Fruit fly (Drosophila melanogaster) whole organism, embryonic: Measurements from ENCODE around the gene CG1440.

ENCODE experiments used
- Bgb ChIP-seq: fragments of 200-800 bp; sonication (Bioruptor generic); IDR thresholded peaks from 2 replicates; pipeline ENCODE4 v1.3.6; 2022; ENCODE audit warnings: missing biosample characterization, missing genetic modification characterization; ENCODE audit not compliant: partially characterized antibody
- Bteb2 ChIP-seq: fragments of 200-800 bp; sonication (Bioruptor generic); optimal IDR thresholded peaks from 2 replicates; lab custom pipeline; 2016; ENCODE audit warnings: missing biosample characterization, missing genetic modification characterization
- CG10321 ChIP-seq: fragments of 200-800 bp; sonication (Bioruptor generic); IDR thresholded peaks from 2 replicates; pipeline ENCODE4 v1.3.6; 2022; ENCODE audit warnings: missing biosample characterization, missing genetic modification characterization
- CG11093 ChIP-seq: fragments of 200-800 bp; sonication (Bioruptor generic); IDR thresholded peaks from 3 replicates; pipeline ENCODE4 v1.3.6; 2022; ENCODE audit warnings: missing biosample characterization, missing genetic modification characterization
- CG12391 ChIP-seq: fragments of 200-800 bp; sonication (Bioruptor generic); optimal IDR thresholded peaks from 3 replicates; lab custom pipeline; 2018; ENCODE audit warnings: missing biosample characterization, mild to moderate bottlenecking, missing genetic modification characterization, moderate library complexity
- CG14667 ChIP-seq: fragments of 200-800 bp; sonication (Bioruptor generic); IDR thresholded peaks from 2 replicates; pipeline ENCODE4 v1.3.6; 2022; ENCODE audit warnings: missing biosample characterization, missing genetic modification characterization
- CG17385 ChIP-seq: fragments of 200-800 bp; sonication (Bioruptor generic); optimal IDR thresholded peaks from 3 replicates; lab custom pipeline; 2018; ENCODE audit warnings: missing biosample characterization, mild to moderate bottlenecking, missing genetic modification characterization
- CG32767 ChIP-seq: fragments of 200-800 bp; sonication (Bioruptor generic); IDR thresholded peaks from 2 replicates; pipeline ENCODE4 v1.3.6; 2022; ENCODE audit warnings: missing biosample characterization, missing genetic modification characterization
- CG34224 ChIP-seq: fragments of 200-800 bp; sonication (Bioruptor generic); IDR thresholded peaks from 3 replicates; pipeline ENCODE4 v1.3.6; 2022; ENCODE audit warnings: missing biosample characterization, missing genetic modification characterization; ENCODE audit not compliant: partially characterized antibody
- CG34376 ChIP-seq: fragments of 200-800 bp; sonication (Bioruptor generic); optimal IDR thresholded peaks from 2 replicates; lab custom pipeline; 2018; ENCODE audit warnings: missing biosample characterization, mild to moderate bottlenecking, missing genetic modification characterization
- CG3995 ChIP-seq: fragments of 200-800 bp; sonication (Bioruptor generic); optimal IDR thresholded peaks from 3 replicates; lab custom pipeline; 2016; ENCODE audit warnings: missing biosample characterization, missing genetic modification characterization
- CG43689 ChIP-seq: fragments of 200-800 bp; sonication (Bioruptor generic); IDR thresholded peaks from 2 replicates; pipeline ENCODE4 v1.3.6; 2022; ENCODE audit warnings: missing biosample characterization, missing genetic modification characterization
- CG5180 ChIP-seq: fragments of 200-800 bp; sonication (Bioruptor generic); optimal IDR thresholded peaks from 3 replicates; lab custom pipeline; 2017; ENCODE audit warnings: missing biosample characterization, missing genetic modification characterization, mild to moderate bottlenecking, moderate library complexity, missing genetic modification reagents
- CG6254 ChIP-seq: fragments of 200-800 bp; sonication (Bioruptor generic); optimal IDR thresholded peaks from 3 replicates; lab custom pipeline; 2017; ENCODE audit warnings: mild to moderate bottlenecking, missing biosample characterization, missing genetic modification reagents, missing genetic modification characterization
- CG7556 ChIP-seq: fragments of 200-800 bp; sonication (Bioruptor generic); optimal IDR thresholded peaks from 2 replicates; lab custom pipeline; 2017; ENCODE audit warnings: missing biosample characterization, mild to moderate bottlenecking, missing genetic modification characterization
- CG8359 ChIP-seq: fragments of 200-800 bp; sonication (Bioruptor generic); optimal IDR thresholded peaks from 2 replicates; lab custom pipeline; 2017; ENCODE audit warnings: missing biosample characterization, mild to moderate bottlenecking, missing genetic modification characterization, borderline replicate concordance
- CG9437 ChIP-seq: fragments of 200-800 bp; sonication (Bioruptor generic); optimal IDR thresholded peaks from 2 replicates; lab custom pipeline; 2018; ENCODE audit warnings: missing biosample characterization, mild to moderate bottlenecking, missing genetic modification characterization
- Camta ChIP-seq: fragments of 200-800 bp; sonication (Bioruptor generic); optimal IDR thresholded peaks from 2 replicates; lab custom pipeline; 2016; ENCODE audit warnings: missing biosample characterization, missing genetic modification characterization
- Dp ChIP-seq: fragments of 200-800 bp; sonication (Bioruptor generic); optimal IDR thresholded peaks from 2 replicates; lab custom pipeline; 2018; ENCODE audit warnings: missing biosample characterization, mild to moderate bottlenecking, missing genetic modification characterization, moderate library complexity
- Eip74EF ChIP-seq, 2 experiments: fragments of 200-800 bp in 1 of 2; fragments of >200 bp in 1 of 2; sonication (Bioruptor generic) in 1 of 2; optimal IDR thresholded peaks; 2 replicates each; lab custom pipeline; 2017 to 2019; ENCODE audit warnings: missing biosample characterization in 2 of 2, missing genetic modification characterization in 2 of 2, mild to moderate bottlenecking in 1 of 2, moderate library complexity in 1 of 2
- Ets65A ChIP-seq: fragments of 200-800 bp; sonication (Bioruptor generic); peaks from one replicate; lab custom pipeline; 2016; ENCODE audit warnings: missing biosample characterization, missing genetic modification characterization
- Fer2 ChIP-seq: fragments of 200-800 bp; sonication (Bioruptor generic); optimal IDR thresholded peaks from 2 replicates; lab custom pipeline; 2018; ENCODE audit warnings: missing biosample characterization, mild to moderate bottlenecking, missing genetic modification characterization, moderate library complexity
- GATAe ChIP-seq: fragments of 200-800 bp; sonication (Bioruptor generic); conservative IDR thresholded peaks from 2 replicates; pipeline ENCODE4 v1.3.6; 2022; ENCODE audit warnings: missing biosample characterization, missing genetic modification characterization
- HLH54F ChIP-seq: fragments of 200-800 bp; sonication (Bioruptor generic); optimal IDR thresholded peaks from 3 replicates; lab custom pipeline; 2016; ENCODE audit warnings: missing biosample characterization, missing genetic modification characterization
- Mad ChIP-seq: fragments of 200-800 bp; sonication (Bioruptor generic); optimal IDR thresholded peaks from 2 replicates; lab custom pipeline; 2016; ENCODE audit warnings: missing biosample characterization, missing genetic modification characterization
- Meics ChIP-seq: fragments of 200-800 bp; sonication (Bioruptor generic); optimal IDR thresholded peaks from 2 replicates; lab custom pipeline; 2017; ENCODE audit warnings: missing biosample characterization, mild to moderate bottlenecking, missing genetic modification characterization
- Mrtf ChIP-seq: fragments of 200-800 bp; sonication (Bioruptor generic); IDR thresholded peaks from 3 replicates; pipeline ENCODE4 v1.3.6; 2022; ENCODE audit warnings: missing biosample characterization, missing genetic modification characterization
- NC2α ChIP-seq: fragments of 200-800 bp; sonication (Bioruptor generic); optimal IDR thresholded peaks from 2 replicates; lab custom pipeline; 2016; ENCODE audit warnings: missing biosample characterization, missing genetic modification characterization
- Neu2 ChIP-seq: fragments of 200-800 bp; sonication (Bioruptor generic); optimal IDR thresholded peaks from 3 replicates; lab custom pipeline; 2016; ENCODE audit warnings: missing biosample characterization, missing genetic modification characterization, borderline replicate concordance
- Sry-δ ChIP-seq: fragments of 200-800 bp; sonication (Bioruptor generic); optimal IDR thresholded peaks from 2 replicates; lab custom pipeline; 2016; ENCODE audit warnings: missing biosample characterization, missing genetic modification characterization
- TFAM ChIP-seq: fragments of 200-800 bp; sonication (Bioruptor generic); optimal IDR thresholded peaks from 2 replicates; lab custom pipeline; 2017; ENCODE audit warnings: missing biosample characterization, missing genetic modification characterization, inconsistent platforms
- YL-1 ChIP-seq: fragments of 200-800 bp; sonication (Bioruptor generic); optimal IDR thresholded peaks from 3 replicates; lab custom pipeline; 2017; ENCODE audit warnings: missing biosample characterization, mild to moderate bottlenecking, missing genetic modification characterization
- amos ChIP-seq: fragments of 200-800 bp; sonication (Bioruptor generic); IDR thresholded peaks from 2 replicates; pipeline ENCODE4 v1.3.6; 2022; ENCODE audit warnings: missing biosample characterization, missing genetic modification characterization; ENCODE audit not compliant: partially characterized antibody
- ara ChIP-seq: fragments of 200-800 bp; sonication (Bioruptor generic); IDR thresholded peaks from 2 replicates; pipeline ENCODE4 v1.3.6; 2022; ENCODE audit warnings: missing biosample characterization, missing genetic modification characterization
- en ChIP-seq: fragments of 200-800 bp; sonication (Bioruptor generic); optimal IDR thresholded peaks from 2 replicates; lab custom pipeline; 2016; ENCODE audit warnings: missing biosample characterization, missing genetic modification characterization
- gro ChIP-seq: fragments of 200-800 bp; sonication (Bioruptor generic); optimal IDR thresholded peaks from 2 replicates; lab custom pipeline; 2016; ENCODE audit warnings: missing biosample characterization, missing genetic modification characterization
- gsb-n ChIP-seq: fragments of 200-800 bp; sonication (Bioruptor generic); optimal IDR thresholded peaks from 3 replicates; lab custom pipeline; 2018; ENCODE audit warnings: missing biosample characterization, mild to moderate bottlenecking, missing genetic modification characterization
- h ChIP-seq: fragments of >200 bp; optimal IDR thresholded peaks from 2 replicates; lab custom pipeline; 2017
- jing ChIP-seq: fragments of 200-800 bp; sonication (Bioruptor generic); optimal IDR thresholded peaks from 2 replicates; lab custom pipeline; 2018; ENCODE audit warnings: missing biosample characterization, mild to moderate bottlenecking, missing genetic modification characterization
- mirr ChIP-seq: fragments of 200-800 bp; sonication (Bioruptor generic); optimal IDR thresholded peaks from 3 replicates; lab custom pipeline; 2018; ENCODE audit warnings: missing biosample characterization, mild to moderate bottlenecking, missing genetic modification characterization
- pho ChIP-seq: fragments of 200-800 bp; sonication (Bioruptor generic); optimal IDR thresholded peaks from 2 replicates; lab custom pipeline; 2016; ENCODE audit warnings: missing biosample characterization, missing genetic modification characterization
- psq ChIP-seq: fragments of 200-800 bp; sonication (Bioruptor generic); optimal IDR thresholded peaks from 2 replicates; lab custom pipeline; 2017; ENCODE audit warnings: missing biosample characterization, missing genetic modification characterization
- pzg ChIP-seq: fragments of 200-800 bp; sonication (Bioruptor generic); optimal IDR thresholded peaks from 3 replicates; lab custom pipeline; 2018; ENCODE audit warnings: missing biosample characterization, mild to moderate bottlenecking, missing genetic modification characterization, moderate library complexity
- rib ChIP-seq: fragments of 200-800 bp; sonication (Bioruptor generic); IDR thresholded peaks from 2 replicates; pipeline ENCODE4 v1.3.6; 2022; ENCODE audit warnings: missing biosample characterization, missing genetic modification characterization
- schlank ChIP-seq: fragments of 200-800 bp; sonication (Bioruptor generic); optimal IDR thresholded peaks from 2 replicates; lab custom pipeline; 2018; ENCODE audit warnings: missing biosample characterization, mild to moderate bottlenecking, missing genetic modification characterization
- scrt ChIP-seq: fragments of 200-800 bp; sonication (Bioruptor generic); optimal IDR thresholded peaks from 2 replicates; lab custom pipeline; 2018; ENCODE audit warnings: missing biosample characterization, mild to moderate bottlenecking, missing genetic modification characterization, moderate library complexity
- sima ChIP-seq: fragments of 200-800 bp; sonication (Bioruptor generic); optimal IDR thresholded peaks from 2 replicates; lab custom pipeline; 2016; ENCODE audit warnings: missing biosample characterization, missing genetic modification characterization
- sisA ChIP-seq: fragments of 200-800 bp; sonication (Bioruptor generic); IDR thresholded peaks from 2 replicates; pipeline ENCODE4 v1.3.6; 2022; ENCODE audit warnings: missing biosample characterization, missing genetic modification characterization
- slou ChIP-seq: fragments of 200-800 bp; sonication (Bioruptor generic); optimal IDR thresholded peaks from 3 replicates; lab custom pipeline; 2016; ENCODE audit warnings: missing biosample characterization, missing genetic modification characterization
- zen2 ChIP-seq: fragments of 200-800 bp; sonication (Bioruptor generic); IDR thresholded peaks from 3 replicates; pipeline ENCODE4 v1.3.6; 2022; ENCODE audit warnings: missing biosample characterization, missing genetic modification characterization; ENCODE audit not compliant: partially characterized antibody
- zf30C ChIP-seq: fragments of 200-800 bp; sonication (Bioruptor generic); optimal IDR thresholded peaks from 3 replicates; lab custom pipeline; 2018; ENCODE audit warnings: missing biosample characterization, mild to moderate bottlenecking, missing genetic modification characterization

The CG1440 gene

DNA sequence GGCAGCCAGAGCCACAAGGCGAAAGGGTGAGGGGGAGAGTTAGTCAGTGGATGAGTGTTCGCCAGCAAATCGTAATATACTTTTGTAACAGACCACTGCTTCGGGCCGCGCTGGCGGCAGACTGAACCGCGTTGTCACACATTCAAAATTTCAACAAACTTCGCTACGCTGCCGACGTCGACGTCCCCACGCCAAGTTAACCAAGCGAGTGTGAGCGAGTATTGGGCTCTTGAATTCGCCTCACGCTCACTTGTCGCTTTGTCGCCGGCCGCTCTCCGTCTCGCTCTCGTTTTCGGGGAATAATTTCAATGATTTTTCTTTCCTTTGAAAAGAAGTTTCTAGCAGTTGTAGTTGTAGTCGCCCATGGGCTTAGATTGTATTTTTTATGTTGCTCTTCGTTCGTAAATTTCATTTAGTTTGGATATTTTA lies 25.3 kb upstream of the CG1440 start, which contains the start of gene lawc (continued):
- no peak for TF ChIP-seq en (GFP tag; lab: Kevin White, UChicago)
- no peak for TF ChIP-seq Neu2
- no peak for TF ChIP-seq HLH54F (GFP tag; lab: Kevin White, UChicago)
- no peak for TF ChIP-seq Mrtf (GFP tag; lab: Robert Waterston, UW)
- no peak for TF ChIP-seq Camta (GFP tag; lab: Kevin White, UChicago)
- TF ChIP-seq ara, result no peak
- TF ChIP-seq TFAM (GFP tag; lab: Kevin White, UChicago), result no peak
- TF ChIP-seq YL-1 (GFP tag; lab: Kevin White, UChicago), result peak; percentile 36
- TF ChIP-seq h (lab: Kevin White, UChicago), result no peak
- peak; percentile 1 for TF ChIP-seq Dp (GFP tag; lab: Kevin White, UChicago)
- no peak for TF ChIP-seq Fer2 (tag; lab: Kevin White, UChicago)
- TF ChIP-seq zen2 (GFP tag; lab: Robert Waterston, UW), result no peak; the same call in 2 of the 3 replicates
- TF ChIP-seq CG6254 (GFP tag; lab: Kevin White, UChicago), result no peak
- TF ChIP-seq CG14667 (GFP tag; lab: Robert Waterston, UW), result no peak
- TF ChIP-seq CG34224 (GFP tag; lab: Robert Waterston, UW), result peak; percentile 44
- peak; percentile 65 for TF ChIP-seq scrt (GFP tag; lab: Kevin White, UChicago)
- TF ChIP-seq Sry-δ (GFP tag; lab: Kevin White, UChicago), result no peak
- peak; percentile 74 for TF ChIP-seq CG17385 (GFP tag; lab: Kevin White, UChicago)
- TF ChIP-seq CG7556 (GFP tag; lab: Kevin White, UChicago), result peak; percentile 9
- TF ChIP-seq Mad (GFP tag; lab: Kevin White, UChicago), result no peak
- no peak for TF ChIP-seq schlank (tag; lab: Kevin White, UChicago)
- no peak for TF ChIP-seq sisA (GFP tag; lab: Robert Waterston, UW)
- peak; percentile 49 for TF ChIP-seq CG10321 (GFP tag; lab: Robert Waterston, UW)
- no peak for TF ChIP-seq Bteb2 (GFP tag; lab: Kevin White, UChicago)
- TF ChIP-seq CG34376, result peak; percentile 85
- no peak for TF ChIP-seq jing (GFP tag; lab: Kevin White, UChicago)
- no peak for TF ChIP-seq psq (GFP tag; lab: Kevin White, UChicago)
- no peak for TF ChIP-seq CG5180 (GFP tag; lab: Kevin White, UChicago)
- no peak for TF ChIP-seq CG12391 (tag; lab: Kevin White, UChicago)
- TF ChIP-seq NC2α, result no peak
- no peak for TF ChIP-seq CG11093 (GFP tag; lab: Robert Waterston, UW)
- peak; percentile 60 for TF ChIP-seq Meics
- TF ChIP-seq zf30C, result peak; percentile 24
- TF ChIP-seq CG43689 (GFP tag; lab: Robert Waterston, UW), result no peak
- peak; percentile 12 for TF ChIP-seq pzg (GFP tag; lab: Kevin White, UChicago)
- TF ChIP-seq pho, result peak; percentile 34
- peak; percentile 56; the same call in 1 of the 2 replicates for TF ChIP-seq Bgb (GFP tag; lab: Robert Waterston, UW)
- no peak for TF ChIP-seq Ets65A (GFP tag; lab: Kevin White, UChicago)
- TF ChIP-seq gsb-n, result no peak
- peak; percentile 52; the same call in 1 of the 2 replicates for TF ChIP-seq CG32767 (GFP tag; lab: Robert Waterston, UW)
- TF ChIP-seq gro (GFP tag; lab: Kevin White, UChicago), result no peak
- TF ChIP-seq CG3995 (GFP tag; lab: Kevin White, UChicago), result no peak
- no peak; the same call in 1 of the 2 replicates for TF ChIP-seq amos (GFP tag; lab: Robert Waterston, UW)
- TF ChIP-seq sima (GFP tag; lab: Kevin White, UChicago), result no peak
- TF ChIP-seq CG8359 (GFP tag; lab: Kevin White, UChicago), result peak; percentile 27
- TF ChIP-seq mirr (GFP tag; lab: Kevin White, UChicago), result peak; percentile 86
- TF ChIP-seq CG9437 (GFP tag; lab: Kevin White, UChicago), result no peak
- TF ChIP-seq slou (GFP tag; lab: Kevin White, UChicago), result no peak
- peak; percentile 72; the same call in 1 of the 2 replicates for TF ChIP-seq rib (GFP tag; lab: Robert Waterston, UW)
- TF ChIP-seq GATAe (GFP tag; lab: Robert Waterston, UW), result no peak
- TF ChIP-seq Eip74EF (GFP tag; optimal IDR thresholded peaks at IDR 0.05; lab: Kevin White, UChicago), result no peak
